Fruit fly (Drosophila melanogaster): ENCODE data around the gene CG9459.

The CG9459 gene

DNA sequence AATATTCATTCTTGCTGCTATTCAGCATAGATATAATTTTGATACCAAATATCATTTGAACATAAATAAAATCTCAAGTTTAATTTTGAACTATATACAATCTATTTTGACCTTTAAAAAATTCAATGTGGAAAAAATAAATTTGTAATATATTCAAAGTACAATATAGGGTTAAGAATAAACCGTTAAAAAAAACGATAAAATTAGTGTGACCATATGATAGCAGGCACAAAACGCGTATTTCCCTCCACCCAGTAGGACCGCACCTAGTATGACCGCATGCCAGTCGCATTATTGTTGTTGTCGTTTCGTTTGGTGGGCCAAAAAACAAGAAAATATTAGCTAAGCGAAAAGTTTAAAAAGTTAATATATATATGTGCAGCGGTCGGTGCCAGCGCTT, 25.2 kb downstream of the CG9459 start, which contains the start of gene CG8516 (continued):
- TF ChIP-seq B-H2 (GFP tag; optimal IDR thresholded peaks at IDR 0.05), result no peak
- no peak for TF ChIP-seq ac (GFP tag; optimal IDR thresholded peaks at IDR 0.05)
- TF ChIP-seq Dfd (GFP tag; optimal IDR thresholded peaks at IDR 0.05), result no peak
- no peak for TF ChIP-seq cato (GFP tag; optimal IDR thresholded peaks at IDR 0.05; ENCODE audit: borderline replicate concordance)
- TF ChIP-seq vvl (GFP tag; IDR thresholded peaks at IDR 0.05), result peak; percentile 32; the same call in 1 of the 2 replicates

DNA sequence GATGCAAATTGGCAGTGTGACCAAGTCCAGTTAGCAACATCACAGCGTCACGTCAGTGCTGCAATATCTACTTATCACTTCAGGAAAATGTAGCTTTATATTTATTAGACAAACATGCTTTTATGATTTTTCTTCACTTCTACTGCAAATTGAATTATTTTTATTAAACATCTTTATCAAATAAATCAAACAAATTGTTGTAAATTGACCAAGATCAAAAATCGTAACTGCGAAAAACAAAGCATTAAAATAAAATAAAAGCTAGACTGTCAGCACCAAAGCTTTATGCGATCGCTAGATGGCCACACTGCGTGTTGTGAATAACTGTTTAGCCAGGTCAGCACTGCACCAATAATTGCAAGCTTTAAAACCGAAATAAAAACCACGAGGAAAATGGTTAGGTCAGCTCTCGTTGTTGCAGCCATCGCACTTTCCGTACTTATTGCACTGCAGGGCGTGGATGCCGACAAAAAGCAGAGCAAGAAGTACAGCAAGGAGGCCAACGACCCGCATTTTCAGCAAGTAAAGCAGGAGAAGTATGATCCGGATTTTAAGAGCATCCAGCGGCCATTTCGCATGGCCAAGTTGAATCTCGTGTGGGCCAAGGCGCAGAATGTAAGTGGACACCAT, 26.9 kb downstream of the CG9459 start, which contains the start of the genes CG12945 and CG8507:
Gene CG12945 (minus strand): TSS at position 45 of the 630 bp plus-strand sequence.
Gene CG8507 (plus strand): TSS at position 307 of the 630 bp plus-strand sequence.
- TF ChIP-seq CG17829 (tag; optimal IDR thresholded peaks at IDR 0.05) (peak; percentile 54), ewg (GFP tag; optimal IDR thresholded peaks at IDR 0.05) (no peak), HLHmδ (GFP tag; optimal IDR thresholded peaks at IDR 0.05) (no peak), CG15269 (tag; optimal IDR thresholded peaks at IDR 0.05) (no peak), Xbp1 (GFP tag; optimal IDR thresholded peaks at IDR 0.05) (peak; percentile 68), Xrp1 (GFP tag; IDR thresholded peaks at IDR 0.05) (peak; percentile 26; the same call in 1 of the 2 replicates), CG11696 (GFP tag; IDR thresholded peaks at IDR 0.05) (no peak), nom (GFP tag; optimal IDR thresholded peaks at IDR 0.05) (peak; percentile 8), cad (GFP tag; optimal IDR thresholded peaks at IDR 0.05) (no peak), pb (GFP tag; optimal IDR thresholded peaks at IDR 0.05) (no peak), CG12391 (tag; optimal IDR thresholded peaks at IDR 0.05) (peak; percentile 62), mam (GFP tag; optimal IDR thresholded peaks at IDR 0.05) (peak; percentile 44), stwl (tag; optimal IDR thresholded peaks at IDR 0.05) (peak; percentile 65), prd (optimal IDR thresholded peaks at IDR 0.05) (no peak), prd (GFP tag; IDR thresholded peaks at IDR 0.05) (peak; percentile 54; the same call in 1 of the 3 replicates), dmrt11E (tag; optimal IDR thresholded peaks at IDR 0.05) (peak; percentile 4), CG14965 (GFP tag; optimal IDR thresholded peaks at IDR 0.05; ENCODE audit: borderline replicate concordance) (no peak), CG11398 (GFP tag; optimal IDR thresholded peaks at IDR 0.05) (no peak), cwo (GFP tag; optimal IDR thresholded peaks at IDR 0.05) (no peak), CG17912 (GFP tag; optimal IDR thresholded peaks at IDR 0.05) (no peak), wek (GFP tag; optimal IDR thresholded peaks at IDR 0.05) (no peak), CG34376 (GFP tag; optimal IDR thresholded peaks at IDR 0.05) (peak; percentile 24), CG11695 (GFP tag; IDR thresholded peaks at IDR 0.05) (no peak), Dip3 (GFP tag; optimal IDR thresholded peaks at IDR 0.05) (peak; percentile 52), cg (GFP tag; optimal IDR thresholded peaks at IDR 0.05) (no peak), lab (GFP tag; optimal IDR thresholded peaks at IDR 0.05) (no peak), CG10267 (tag; optimal IDR thresholded peaks at IDR 0.05) (peak; percentile 35), Usf (GFP tag; optimal IDR thresholded peaks at IDR 0.05) (no peak), slou (GFP tag; optimal IDR thresholded peaks at IDR 0.05) (no peak), Bgb (GFP tag; IDR thresholded peaks at IDR 0.05; ENCODE audit: partially characterized antibody) (no peak), Six4 (GFP tag; optimal IDR thresholded peaks at IDR 0.05) (no peak), CG12659 (GFP tag; optimal IDR thresholded peaks at IDR 0.05) (peak; percentile 68), CG17612 (GFP tag; IDR thresholded peaks at IDR 0.05) (no peak), CG8290 (GFP tag; optimal IDR thresholded peaks at IDR 0.05) (peak; percentile 45), CG8290 (tag; optimal IDR thresholded peaks at IDR 0.05) (no peak), aop (GFP tag; IDR thresholded peaks at IDR 0.05) (no peak), Nf-YA (GFP tag; IDR thresholded peaks at IDR 0.05) (no peak), tll (GFP tag; optimal IDR thresholded peaks at IDR 0.05) (peak in 1 of 2 experiments; percentile 47), Abd-B (GFP tag; optimal IDR thresholded peaks at IDR 0.05) (peak; percentile 76), en (GFP tag; optimal IDR thresholded peaks at IDR 0.05) (no peak), jumu (GFP tag; optimal IDR thresholded peaks at IDR 0.05) (peak; percentile 28), CG14860 (GFP tag; IDR thresholded peaks at IDR 0.05; ENCODE audit: partially characterized antibody) (no peak), Asciz (GFP tag; optimal IDR thresholded peaks at IDR 0.05) (no peak)

Measured in whole organism, embryonic.